Fruit fly (Drosophila melanogaster) whole organism, embryonic: ENCODE data around the gene CG5506.

Experiments
- CG11247 ChIP-seq: fragments of 200-800 bp; sonication (Bioruptor generic); IDR thresholded peaks from 2 replicates; pipeline ENCODE4 v1.3.6; 2022; ENCODE audit warnings: missing biosample characterization, missing genetic modification characterization
- CG12744 ChIP-seq: fragments of 200-800 bp; sonication (Bioruptor generic); optimal IDR thresholded peaks from 2 replicates; lab custom pipeline; 2016; ENCODE audit warnings: missing biosample characterization, missing genetic modification characterization
- CG14860 ChIP-seq: fragments of 200-800 bp; sonication (Bioruptor generic); IDR thresholded peaks from 3 replicates; pipeline ENCODE4 v1.3.6; 2022; ENCODE audit warnings: missing biosample characterization, missing genetic modification characterization; ENCODE audit not compliant: partially characterized antibody
- CG1529 ChIP-seq: fragments of 200-800 bp; sonication (Bioruptor generic); optimal IDR thresholded peaks from 3 replicates; lab custom pipeline; 2018; ENCODE audit warnings: missing biosample characterization, missing genetic modification characterization
- CG1647 ChIP-seq: fragments of 200-800 bp; sonication (Bioruptor generic); optimal IDR thresholded peaks from 3 replicates; lab custom pipeline; 2016; ENCODE audit warnings: missing biosample characterization, missing genetic modification characterization
- CG18011 ChIP-seq: fragments of 200-800 bp; sonication (Bioruptor generic); optimal IDR thresholded peaks from 2 replicates; lab custom pipeline; 2017; ENCODE audit warnings: missing biosample characterization, missing genetic modification characterization, mild to moderate bottlenecking, moderate library complexity, missing genotype
- CG32532 ChIP-seq: fragments of 200-800 bp; sonication (Bioruptor generic); IDR thresholded peaks from 2 replicates; pipeline ENCODE4 v1.3.6; 2022; ENCODE audit warnings: missing biosample characterization, missing genetic modification characterization
- CG34422 ChIP-seq: fragments of 200-800 bp; sonication (Bioruptor generic); IDR thresholded peaks from 3 replicates; pipeline ENCODE4 v1.3.6; 2022; ENCODE audit warnings: missing biosample characterization, missing genetic modification characterization
- CG3847 ChIP-seq: fragments of 200-800 bp; sonication (Bioruptor generic); IDR thresholded peaks from 2 replicates; pipeline ENCODE4 v1.3.6; 2022; ENCODE audit warnings: missing biosample characterization, missing genetic modification characterization
- CG4282 ChIP-seq: fragments of 200-800 bp; sonication (Bioruptor generic); optimal IDR thresholded peaks from 2 replicates; lab custom pipeline; 2016; ENCODE audit warnings: missing biosample characterization, missing genetic modification characterization
- CG4617 ChIP-seq: fragments of 200-800 bp; sonication (Bioruptor generic); optimal IDR thresholded peaks from 3 replicates; lab custom pipeline; 2016; ENCODE audit warnings: missing biosample characterization, missing genetic modification characterization, borderline replicate concordance
- CG6654 ChIP-seq: fragments of 200-800 bp; sonication (Bioruptor generic); optimal IDR thresholded peaks from 2 replicates; lab custom pipeline; 2017; ENCODE audit warnings: missing biosample characterization, mild to moderate bottlenecking, missing genetic modification characterization
- CG6791 ChIP-seq: fragments of 200-800 bp; sonication (Bioruptor generic); IDR thresholded peaks from 3 replicates; pipeline ENCODE4 v1.3.6; 2022; ENCODE audit warnings: missing biosample characterization, missing genetic modification characterization; ENCODE audit not compliant: partially characterized antibody
- CG7963 ChIP-seq: fragments of 200-800 bp; sonication (Bioruptor generic); IDR thresholded peaks from 3 replicates; pipeline ENCODE4 v1.3.6; 2022; ENCODE audit warnings: missing biosample characterization, missing genetic modification characterization; ENCODE audit not compliant: partially characterized antibody
- CG9932 ChIP-seq: fragments of 200-800 bp; sonication (Bioruptor generic); IDR thresholded peaks from 2 replicates; pipeline ENCODE4 v1.3.6; 2022; ENCODE audit warnings: missing biosample characterization, missing genetic modification characterization
- D ChIP-seq, 2 experiments: fragments of 200-800 bp in 1 of 2; fragments of >200 bp in 1 of 2; sonication (Bioruptor generic) in 1 of 2; optimal IDR thresholded peaks; 2 replicates in 1 of 2; 3 replicates in 1 of 2; lab custom pipeline; 2017; ENCODE audit warnings: mild to moderate bottlenecking in 1 of 2, missing biosample characterization in 1 of 2, missing genetic modification characterization in 1 of 2, missing genetic modification reagents in 1 of 2
- Deaf1 ChIP-seq: fragments of 200-800 bp; optimal IDR thresholded peaks from 3 replicates; lab custom pipeline; 2019; ENCODE audit warnings: missing biosample characterization, mild to moderate bottlenecking, missing genetic modification characterization, moderate library complexity
- Dp ChIP-seq: fragments of 200-800 bp; sonication (Bioruptor generic); optimal IDR thresholded peaks from 2 replicates; lab custom pipeline; 2018; ENCODE audit warnings: missing biosample characterization, mild to moderate bottlenecking, missing genetic modification characterization, moderate library complexity
- Drgx ChIP-seq: fragments of 200-800 bp; sonication (Bioruptor generic); IDR thresholded peaks from 2 replicates; pipeline ENCODE4 v1.3.6; 2022; ENCODE audit warnings: missing biosample characterization, missing genetic modification characterization
- Eip74EF ChIP-seq, 2 experiments: fragments of 200-800 bp in 1 of 2; fragments of >200 bp in 1 of 2; sonication (Bioruptor generic) in 1 of 2; optimal IDR thresholded peaks; 2 replicates each; lab custom pipeline; 2017 to 2019; ENCODE audit warnings: missing biosample characterization in 2 of 2, missing genetic modification characterization in 2 of 2, mild to moderate bottlenecking in 1 of 2, moderate library complexity in 1 of 2
- Gug ChIP-seq: fragments of 200-800 bp; sonication (Bioruptor generic); IDR thresholded peaks from 4 replicates; pipeline ENCODE4 v1.3.6; 2022; ENCODE audit warnings: missing biosample characterization, missing genetic modification characterization
- HLH4C ChIP-seq: fragments of 200-800 bp; sonication (Bioruptor generic); IDR thresholded peaks from 3 replicates; pipeline ENCODE4 v1.3.6; 2022; ENCODE audit warnings: missing biosample characterization, missing genetic modification characterization; ENCODE audit not compliant: partially characterized antibody
- HmgZ ChIP-seq: fragments of 200-800 bp; sonication (Bioruptor generic); optimal IDR thresholded peaks from 2 replicates; lab custom pipeline; 2018; ENCODE audit warnings: missing biosample characterization, mild to moderate bottlenecking, missing genetic modification characterization
- Hsf ChIP-seq: fragments of 200-800 bp; sonication (Bioruptor generic); optimal IDR thresholded peaks from 3 replicates; lab custom pipeline; 2016; ENCODE audit warnings: missing biosample characterization, missing genetic modification characterization
- MBD-R2 ChIP-seq: fragments of 200-800 bp; sonication (Bioruptor generic); IDR thresholded peaks from 2 replicates; pipeline ENCODE4 v1.3.6; 2022; ENCODE audit warnings: missing biosample characterization, missing genetic modification characterization
- MESR4 ChIP-seq: fragments of 200-800 bp; sonication (Bioruptor generic); optimal IDR thresholded peaks from 2 replicates; lab custom pipeline; 2018; ENCODE audit warnings: missing biosample characterization, mild to moderate bottlenecking, missing genetic modification characterization, moderate library complexity
- Myb ChIP-seq: fragments of 200-800 bp; sonication (Bioruptor generic); optimal IDR thresholded peaks from 2 replicates; lab custom pipeline; 2016; ENCODE audit warnings: missing biosample characterization, missing genetic modification characterization
- Rfx ChIP-seq: fragments of 200-800 bp; sonication (Bioruptor generic); IDR thresholded peaks from 2 replicates; pipeline ENCODE4 v1.3.6; 2022; ENCODE audit warnings: missing biosample characterization, missing genetic modification characterization
- Vsx1 ChIP-seq: fragments of 200-800 bp; sonication (Bioruptor generic); optimal IDR thresholded peaks from 2 replicates; lab custom pipeline; 2017; ENCODE audit warnings: missing biosample characterization, mild to moderate bottlenecking, missing genetic modification characterization, missing genetic modification reagents
- Xbp1 ChIP-seq: fragments of 200-800 bp; sonication (Bioruptor generic); optimal IDR thresholded peaks from 3 replicates; lab custom pipeline; 2016; ENCODE audit warnings: missing biosample characterization, mild to moderate bottlenecking, missing genetic modification characterization
- ato ChIP-seq: fragments of 200-800 bp; sonication (Bioruptor generic); IDR thresholded peaks from 2 replicates; pipeline ENCODE4 v1.3.6; 2022; ENCODE audit warnings: missing biosample characterization, missing genetic modification characterization; ENCODE audit not compliant: partially characterized antibody
- bigmax ChIP-seq: fragments of 200-800 bp; sonication (Bioruptor generic); optimal IDR thresholded peaks from 2 replicates; lab custom pipeline; 2018; ENCODE audit warnings: missing biosample characterization, mild to moderate bottlenecking, missing genetic modification characterization
- chif ChIP-seq, 2 experiments: fragments of 200-800 bp; sonication (Bioruptor generic); optimal IDR thresholded peaks; 3 replicates each; lab custom pipeline; 2016; ENCODE audit warnings: missing biosample characterization in 2 of 2, missing genetic modification characterization in 2 of 2
- chinmo ChIP-seq: fragments of 200-800 bp; sonication (Bioruptor generic); IDR thresholded peaks from 4 replicates; pipeline ENCODE4 v1.3.6; 2022; ENCODE audit warnings: missing biosample characterization, missing genetic modification characterization; ENCODE audit not compliant: partially characterized antibody
- crol ChIP-seq: fragments of 200-800 bp; sonication (Bioruptor generic); IDR thresholded peaks from 2 replicates; pipeline ENCODE4 v1.3.6; 2022; ENCODE audit warnings: missing biosample characterization, missing genetic modification characterization
- dysf ChIP-seq: fragments of 200-800 bp; sonication (Bioruptor generic); IDR thresholded peaks from 3 replicates; pipeline ENCODE4 v1.3.6; 2022; ENCODE audit warnings: missing biosample characterization, missing genetic modification characterization
- ftz-f1 ChIP-seq: fragments of 200-800 bp; sonication (Bioruptor generic); optimal IDR thresholded peaks from 2 replicates; lab custom pipeline; 2016; ENCODE audit warnings: missing biosample characterization, missing genetic modification characterization
- hb ChIP-seq: fragments of 200-800 bp; sonication (Bioruptor generic); IDR thresholded peaks from 3 replicates; pipeline ENCODE4 v1.3.6; 2022; ENCODE audit warnings: missing biosample characterization, missing genetic modification characterization; ENCODE audit not compliant: partially characterized antibody
- hbn ChIP-seq: fragments of 200-800 bp; sonication (Bioruptor generic); IDR thresholded peaks from 2 replicates; pipeline ENCODE4 v1.3.6; 2022; ENCODE audit warnings: missing biosample characterization, missing genetic modification characterization; ENCODE audit not compliant: partially characterized antibody
- inv ChIP-seq: fragments of 200-800 bp; sonication (Bioruptor generic); IDR thresholded peaks from 2 replicates; pipeline ENCODE4 v1.3.6; 2022; ENCODE audit warnings: missing biosample characterization, missing genetic modification characterization; ENCODE audit not compliant: partially characterized antibody
- mam ChIP-seq: fragments of 200-800 bp; sonication (Bioruptor generic); optimal IDR thresholded peaks from 3 replicates; lab custom pipeline; 2016; ENCODE audit warnings: missing biosample characterization, missing genetic modification characterization
- pzg ChIP-seq: fragments of 200-800 bp; sonication (Bioruptor generic); optimal IDR thresholded peaks from 3 replicates; lab custom pipeline; 2018; ENCODE audit warnings: missing biosample characterization, mild to moderate bottlenecking, missing genetic modification characterization, moderate library complexity
- row ChIP-seq: fragments of 200-800 bp; sonication (Bioruptor generic); IDR thresholded peaks from 3 replicates; pipeline ENCODE4 v1.3.6; 2022; ENCODE audit warnings: missing biosample characterization, missing genetic modification characterization
- slbo ChIP-seq: fragments of 200-800 bp; sonication (Bioruptor generic); IDR thresholded peaks from 2 replicates; pipeline ENCODE4 v1.3.6; 2022; ENCODE audit warnings: missing biosample characterization, missing genetic modification characterization
- sug ChIP-seq: fragments of 200-800 bp; optimal IDR thresholded peaks from 2 replicates; lab custom pipeline; 2019; ENCODE audit warnings: missing biosample characterization, mild to moderate bottlenecking, missing genetic modification characterization, moderate library complexity
- tna ChIP-seq: fragments of 200-800 bp; sonication (Bioruptor generic); IDR thresholded peaks from 2 replicates; pipeline ENCODE4 v1.3.6; 2022; ENCODE audit warnings: missing biosample characterization, missing genetic modification characterization; ENCODE audit not compliant: partially characterized antibody
- vnd ChIP-seq: fragments of 200-800 bp; sonication (Bioruptor generic); IDR thresholded peaks from 3 replicates; pipeline ENCODE4 v1.3.6; 2022; ENCODE audit warnings: missing biosample characterization, missing genetic modification characterization; ENCODE audit not compliant: partially characterized antibody
- wdn ChIP-seq: fragments of 200-800 bp; sonication (Bioruptor generic); IDR thresholded peaks from 2 replicates; pipeline ENCODE4 v1.3.6; 2022; ENCODE audit warnings: missing biosample characterization, missing genetic modification characterization

Gene CG5506

dm6 chr3L:17846982-17847355 lies 37.2 kb downstream of the CG5506 start (continued):
- peak; percentile 21 for TF ChIP-seq mam
- TF ChIP-seq sug, result peak; percentile 57
- TF ChIP-seq CG34422, result peak; percentile 66
- peak; percentile 87 for TF ChIP-seq CG6791 (GFP tag; lab: Robert Waterston, UW)
- peak; percentile 67 for TF ChIP-seq row (GFP tag; lab: Robert Waterston, UW)
- peak; percentile 91 for TF ChIP-seq CG4617
- no peak for TF ChIP-seq Vsx1
- TF ChIP-seq tna (GFP tag; lab: Robert Waterston, UW), result peak; percentile 72
- TF ChIP-seq CG11247 (GFP tag; lab: Robert Waterston, UW), result 0 out of 2 replicates have a peak, but pooled peaks have one; percentile 11
- peak; percentile 52 for TF ChIP-seq hbn
- TF ChIP-seq CG4282, result no peak
- 0 out of 2 replicates have a peak, but pooled peaks have one; percentile 8 for TF ChIP-seq wdn (GFP tag; lab: Robert Waterston, UW)
- TF ChIP-seq CG3847 (GFP tag; lab: Robert Waterston, UW), result peak; percentile 35; the same call in 1 of the 2 replicates
- TF ChIP-seq MESR4, result peak; percentile 95
- TF ChIP-seq HLH4C, result peak; percentile 40; the same call in 2 of the 3 replicates
- TF ChIP-seq Eip74EF (GFP tag; optimal IDR thresholded peaks at IDR 0.05; lab: Kevin White, UChicago), result no peak
- TF ChIP-seq CG9932 (GFP tag; lab: Robert Waterston, UW), result peak; percentile 66
- TF ChIP-seq Drgx (GFP tag; lab: Robert Waterston, UW), result peak; percentile 20; the same call in 1 of the 2 replicates
- peak; percentile 60 for TF ChIP-seq CG7963 (GFP tag; lab: Robert Waterston, UW)
- no peak for TF ChIP-seq D (optimal IDR thresholded peaks at IDR 0.05; lab: Kevin White, UChicago)
- TF ChIP-seq D (GFP tag; optimal IDR thresholded peaks at IDR 0.05; lab: Kevin White, UChicago), result no peak
- peak; percentile 30 for TF ChIP-seq Dp (GFP tag; lab: Kevin White, UChicago)
- peak; percentile 36 for TF ChIP-seq Deaf1
- 0 out of 3 replicates have a peak, but pooled peaks have one; percentile 15 for TF ChIP-seq dysf (GFP tag; lab: Robert Waterston, UW)
- peak; percentile 56 for TF ChIP-seq crol (GFP tag; lab: Robert Waterston, UW)
- peak; percentile 5 for TF ChIP-seq Hsf
- no peak for TF ChIP-seq CG12744 (GFP tag; lab: Kevin White, UChicago)
- TF ChIP-seq Myb (GFP tag; lab: Kevin White, UChicago), result peak; percentile 54
- TF ChIP-seq hb (GFP tag; lab: Robert Waterston, UW), result peak; percentile 71
- 0 out of 4 replicates have a peak, but pooled peaks have one; percentile 62 for TF ChIP-seq chinmo
- peak; percentile 32 for TF ChIP-seq CG32532
- peak; percentile 71 for TF ChIP-seq ato (GFP tag; lab: Robert Waterston, UW)
- TF ChIP-seq Rfx (GFP tag; lab: Robert Waterston, UW), result peak; percentile 63; the same call in 1 of the 2 replicates
- peak; percentile 29; the same call in 1 of the 2 replicates for TF ChIP-seq MBD-R2 (GFP tag; lab: Robert Waterston, UW)
- no peak for TF ChIP-seq CG1647
- TF ChIP-seq CG1529 (GFP tag; lab: Kevin White, UChicago), result no peak
- TF ChIP-seq slbo, result peak; percentile 57; the same call in 1 of the 2 replicates
- peak; percentile 36 for TF ChIP-seq pzg (GFP tag; lab: Kevin White, UChicago)
- TF ChIP-seq CG6654 (GFP tag; lab: Kevin White, UChicago), result no peak
- TF ChIP-seq CG14860 (GFP tag; lab: Robert Waterston, UW), result peak; percentile 29; the same call in 1 of the 3 replicates
- peak; percentile 38; the same call in 1 of the 4 replicates for TF ChIP-seq Gug (GFP tag; lab: Robert Waterston, UW)
- no peak for TF ChIP-seq CG18011
- peak; percentile 75 for TF ChIP-seq ftz-f1 (GFP tag; lab: Kevin White, UChicago)
- TF ChIP-seq vnd (GFP tag; lab: Robert Waterston, UW), result peak; percentile 69
- TF ChIP-seq chif (GFP tag; optimal IDR thresholded peaks at IDR 0.05; lab: Kevin White, UChicago), result no peak
- TF ChIP-seq HmgZ, result peak; percentile 15
- peak; percentile 5 for TF ChIP-seq Xbp1
- peak; percentile 75 for TF ChIP-seq bigmax (GFP tag; lab: Kevin White, UChicago)
- peak; percentile 58; the same call in 1 of the 2 replicates for TF ChIP-seq inv
